Fruit fly (Drosophila melanogaster) whole organism, embryonic: ENCODE measurements around the gene cni.

Source experiments
- Bteb2 ChIP-seq: fragments of 200-800 bp; sonication (Bioruptor generic); optimal IDR thresholded peaks from 2 replicates; lab custom pipeline; 2016; ENCODE audit warnings: missing biosample characterization, missing genetic modification characterization
- CG11247 ChIP-seq: fragments of 200-800 bp; sonication (Bioruptor generic); IDR thresholded peaks from 2 replicates; pipeline ENCODE4 v1.3.6; 2022; ENCODE audit warnings: missing biosample characterization, missing genetic modification characterization
- CG12391 ChIP-seq: fragments of 200-800 bp; sonication (Bioruptor generic); optimal IDR thresholded peaks from 3 replicates; lab custom pipeline; 2018; ENCODE audit warnings: missing biosample characterization, mild to moderate bottlenecking, missing genetic modification characterization, moderate library complexity
- CG13624 ChIP-seq: fragments of 200-800 bp; sonication (Bioruptor generic); optimal IDR thresholded peaks from 2 replicates; lab custom pipeline; 2016; ENCODE audit warnings: missing biosample characterization, missing genetic modification characterization
- CG1647 ChIP-seq: fragments of 200-800 bp; sonication (Bioruptor generic); optimal IDR thresholded peaks from 3 replicates; lab custom pipeline; 2016; ENCODE audit warnings: missing biosample characterization, missing genetic modification characterization
- CG18262 ChIP-seq: fragments of 200-800 bp; optimal IDR thresholded peaks from 3 replicates; lab custom pipeline; 2019; ENCODE audit warnings: missing biosample characterization, mild to moderate bottlenecking, missing genetic modification characterization, moderate library complexity
- CG18476 ChIP-seq: fragments of 200-800 bp; sonication (Bioruptor generic); optimal IDR thresholded peaks from 2 replicates; lab custom pipeline; 2016; ENCODE audit warnings: missing biosample characterization, mild to moderate bottlenecking, missing genetic modification characterization
- CG18599 ChIP-seq: fragments of 200-800 bp; sonication (Bioruptor generic); optimal IDR thresholded peaks from 3 replicates; lab custom pipeline; 2017; ENCODE audit warnings: missing biosample characterization, missing genetic modification characterization, mild to moderate bottlenecking, moderate library complexity, missing genetic modification reagents
- CG30020 ChIP-seq: fragments of 200-800 bp; optimal IDR thresholded peaks from 2 replicates; lab custom pipeline; 2019; ENCODE audit warnings: missing biosample characterization, mild to moderate bottlenecking, missing genetic modification characterization, moderate library complexity
- CG30403 ChIP-seq: fragments of 200-800 bp; sonication (Bioruptor generic); optimal IDR thresholded peaks from 3 replicates; lab custom pipeline; 2016; ENCODE audit warnings: missing biosample characterization, missing genetic modification characterization
- CG31388 ChIP-seq: fragments of 200-800 bp; sonication (Bioruptor generic); optimal IDR thresholded peaks from 2 replicates; lab custom pipeline; 2016; ENCODE audit warnings: missing biosample characterization, missing genetic modification characterization
- CG31441 ChIP-seq: fragments of 200-800 bp; sonication (Bioruptor generic); IDR thresholded peaks from 2 replicates; pipeline ENCODE4 v1.3.6; 2022; ENCODE audit warnings: missing biosample characterization, missing genetic modification characterization
- CG3407 ChIP-seq: fragments of 200-800 bp; sonication (Bioruptor generic); optimal IDR thresholded peaks from 2 replicates; lab custom pipeline; 2018; ENCODE audit warnings: missing biosample characterization, mild to moderate bottlenecking, missing genetic modification characterization
- CG6765 ChIP-seq: fragments of 200-800 bp; sonication (Bioruptor generic); optimal IDR thresholded peaks from 3 replicates; lab custom pipeline; 2017; ENCODE audit warnings: missing biosample characterization, mild to moderate bottlenecking, missing genetic modification characterization
- CG9215 ChIP-seq: fragments of 200-800 bp; sonication (Bioruptor generic); IDR thresholded peaks from 2 replicates; pipeline ENCODE4 v1.3.6; 2022; ENCODE audit warnings: missing biosample characterization, missing genetic modification characterization
- CG9437 ChIP-seq: fragments of 200-800 bp; sonication (Bioruptor generic); optimal IDR thresholded peaks from 2 replicates; lab custom pipeline; 2018; ENCODE audit warnings: missing biosample characterization, mild to moderate bottlenecking, missing genetic modification characterization
- CG9817 ChIP-seq: fragments of 200-800 bp; sonication (Bioruptor generic); optimal IDR thresholded peaks from 2 replicates; lab custom pipeline; 2018; ENCODE audit warnings: missing biosample characterization, mild to moderate bottlenecking, missing genetic modification characterization, moderate library complexity
- CG9876 ChIP-seq: fragments of 200-800 bp; sonication (Bioruptor generic); optimal IDR thresholded peaks from 2 replicates; lab custom pipeline; 2016; ENCODE audit warnings: missing biosample characterization, missing genetic modification characterization
- CoRest ChIP-seq: fragments of 200-800 bp; sonication (Bioruptor generic); optimal IDR thresholded peaks from 3 replicates; lab custom pipeline; 2018; ENCODE audit warnings: missing biosample characterization, mild to moderate bottlenecking, missing genetic modification characterization, moderate library complexity
- E2f2 ChIP-seq: fragments of 200-800 bp; sonication (Bioruptor generic); IDR thresholded peaks from 2 replicates; pipeline ENCODE4 v1.3.6; 2022; ENCODE audit warnings: missing biosample characterization, missing genetic modification characterization
- Gsc ChIP-seq: fragments of 200-800 bp; sonication (Bioruptor generic); IDR thresholded peaks from 2 replicates; pipeline ENCODE4 v1.3.6; 2022; ENCODE audit warnings: missing biosample characterization, missing genetic modification characterization
- Lhr ChIP-seq: fragments of 200-800 bp; sonication (Bioruptor generic); optimal IDR thresholded peaks from 3 replicates; lab custom pipeline; 2017; ENCODE audit warnings: mild to moderate bottlenecking, missing biosample characterization, missing genetic modification reagents, missing genetic modification characterization
- MESR4 ChIP-seq: fragments of 200-800 bp; sonication (Bioruptor generic); optimal IDR thresholded peaks from 2 replicates; lab custom pipeline; 2018; ENCODE audit warnings: missing biosample characterization, mild to moderate bottlenecking, missing genetic modification characterization, moderate library complexity
- Mes4 ChIP-seq: fragments of 200-800 bp; sonication (Bioruptor generic); optimal IDR thresholded peaks from 2 replicates; lab custom pipeline; 2016; ENCODE audit warnings: missing biosample characterization, missing genetic modification characterization
- NK7.1 ChIP-seq: fragments of 200-800 bp; sonication (Bioruptor generic); optimal IDR thresholded peaks from 3 replicates; lab custom pipeline; 2016; ENCODE audit warnings: missing biosample characterization, missing genetic modification characterization
- Opbp ChIP-seq: fragments of 200-800 bp; sonication (Bioruptor generic); IDR thresholded peaks from 3 replicates; pipeline ENCODE4 v1.3.6; 2022; ENCODE audit warnings: missing biosample characterization, missing genetic modification characterization; ENCODE audit not compliant: partially characterized antibody
- Sox102F ChIP-seq: fragments of 200-800 bp; sonication (Bioruptor generic); optimal IDR thresholded peaks from 2 replicates; lab custom pipeline; 2018; ENCODE audit warnings: missing biosample characterization, mild to moderate bottlenecking, missing genetic modification characterization, moderate library complexity
- Ssrp ChIP-seq: fragments of 200-800 bp; sonication (Bioruptor generic); optimal IDR thresholded peaks from 2 replicates; lab custom pipeline; 2018; ENCODE audit warnings: missing biosample characterization, mild to moderate bottlenecking, missing genetic modification characterization, moderate library complexity
- ash1 ChIP-seq: fragments of 200-800 bp; sonication (Bioruptor generic); optimal IDR thresholded peaks from 2 replicates; lab custom pipeline; 2018; ENCODE audit warnings: missing biosample characterization, mild to moderate bottlenecking, missing genetic modification characterization
- chif ChIP-seq, 2 experiments: fragments of 200-800 bp; sonication (Bioruptor generic); optimal IDR thresholded peaks; 3 replicates each; lab custom pipeline; 2016; ENCODE audit warnings: missing biosample characterization in 2 of 2, missing genetic modification characterization in 2 of 2
- corto ChIP-seq: fragments of 200-800 bp; sonication (Bioruptor generic); optimal IDR thresholded peaks from 2 replicates; lab custom pipeline; 2016; ENCODE audit warnings: missing biosample characterization, mild to moderate bottlenecking, missing genetic modification characterization, moderate library complexity
- eve ChIP-seq, 2 experiments: fragments of >200 bp; optimal IDR thresholded peaks; 2 replicates each; lab custom pipeline; 2017; ENCODE audit warnings: missing biosample characterization in 2 of 2, missing genetic modification characterization in 2 of 2
- fd64A ChIP-seq: fragments of 200-800 bp; sonication (Bioruptor generic); optimal IDR thresholded peaks from 3 replicates; lab custom pipeline; 2018; ENCODE audit warnings: missing biosample characterization, mild to moderate bottlenecking, missing genetic modification characterization
- h ChIP-seq: fragments of >200 bp; optimal IDR thresholded peaks from 2 replicates; lab custom pipeline; 2017
- ind ChIP-seq: fragments of 200-800 bp; sonication (Bioruptor generic); optimal IDR thresholded peaks from 3 replicates; lab custom pipeline; 2016; ENCODE audit warnings: missing biosample characterization, missing genetic modification characterization
- mam ChIP-seq: fragments of 200-800 bp; sonication (Bioruptor generic); optimal IDR thresholded peaks from 3 replicates; lab custom pipeline; 2016; ENCODE audit warnings: missing biosample characterization, missing genetic modification characterization
- nmo ChIP-seq: fragments of 200-800 bp; sonication (Bioruptor generic); optimal IDR thresholded peaks from 2 replicates; lab custom pipeline; 2018; ENCODE audit warnings: missing biosample characterization, mild to moderate bottlenecking, missing genetic modification characterization, moderate library complexity
- peb ChIP-seq: fragments of 200-800 bp; sonication (Bioruptor generic); IDR thresholded peaks from 2 replicates; pipeline ENCODE4 v1.3.6; 2022; ENCODE audit warnings: missing biosample characterization, missing genetic modification characterization
- pfk ChIP-seq: fragments of 200-800 bp; sonication (Bioruptor generic); optimal IDR thresholded peaks from 2 replicates; lab custom pipeline; 2018; ENCODE audit warnings: missing biosample characterization, mild to moderate bottlenecking, missing genetic modification characterization, moderate library complexity
- sens ChIP-seq: fragments of 200-800 bp; sonication (Bioruptor generic); peaks from one replicate; lab custom pipeline; 2016; ENCODE audit warnings: missing biosample characterization, missing genetic modification characterization
- shn ChIP-seq: fragments of 200-800 bp; sonication (Bioruptor generic); optimal IDR thresholded peaks from 3 replicates; lab custom pipeline; 2016; ENCODE audit warnings: missing biosample characterization, missing genetic modification characterization
- sisA ChIP-seq: fragments of 200-800 bp; sonication (Bioruptor generic); IDR thresholded peaks from 2 replicates; pipeline ENCODE4 v1.3.6; 2022; ENCODE audit warnings: missing biosample characterization, missing genetic modification characterization
- so ChIP-seq: fragments of 200-800 bp; sonication (Bioruptor generic); IDR thresholded peaks from 3 replicates; pipeline ENCODE4 v1.3.6; 2022; ENCODE audit warnings: missing biosample characterization, missing genetic modification characterization
- trh ChIP-seq: fragments of 200-800 bp; sonication (Bioruptor generic); optimal IDR thresholded peaks from 2 replicates; lab custom pipeline; 2016; ENCODE audit warnings: missing biosample characterization, missing genetic modification characterization
- twi ChIP-seq: fragments of 200-800 bp; optimal IDR thresholded peaks from 2 replicates; lab custom pipeline; 2019; ENCODE audit warnings: missing biosample characterization, mild to moderate bottlenecking, missing genetic modification characterization, moderate library complexity
- tx ChIP-seq: fragments of 200-800 bp; sonication (Bioruptor generic); optimal IDR thresholded peaks from 2 replicates; lab custom pipeline; 2016; ENCODE audit warnings: missing biosample characterization, missing genetic modification characterization
- usp ChIP-seq: fragments of >200 bp; optimal IDR thresholded peaks from 2 replicates; lab custom pipeline; 2017; ENCODE audit warnings: missing biosample characterization, missing genetic modification characterization
- vfl ChIP-seq: fragments of 200-800 bp; sonication (Bioruptor generic); optimal IDR thresholded peaks from 2 replicates; lab custom pipeline; 2016; ENCODE audit warnings: missing biosample characterization, missing genetic modification characterization
- wek ChIP-seq: fragments of 200-800 bp; sonication (Bioruptor generic); optimal IDR thresholded peaks from 3 replicates; lab custom pipeline; 2018; ENCODE audit warnings: missing biosample characterization, mild to moderate bottlenecking, missing genetic modification characterization, moderate library complexity
- zen ChIP-seq: fragments of 200-800 bp; sonication (Bioruptor generic); optimal IDR thresholded peaks from 3 replicates; lab custom pipeline; 2018; ENCODE audit warnings: missing biosample characterization, mild to moderate bottlenecking, missing genetic modification characterization, moderate library complexity
- zfh1 ChIP-seq: fragments of 200-800 bp; sonication (Bioruptor generic); IDR thresholded peaks from 3 replicates; pipeline ENCODE4 v1.3.6; 2022; ENCODE audit warnings: missing biosample characterization, missing genetic modification characterization
- zfh2 ChIP-seq: fragments of 200-800 bp; sonication (Bioruptor generic); optimal IDR thresholded peaks from 2 replicates; lab custom pipeline; 2016; ENCODE audit warnings: missing biosample characterization, missing genetic modification characterization

cni gene

DNA sequence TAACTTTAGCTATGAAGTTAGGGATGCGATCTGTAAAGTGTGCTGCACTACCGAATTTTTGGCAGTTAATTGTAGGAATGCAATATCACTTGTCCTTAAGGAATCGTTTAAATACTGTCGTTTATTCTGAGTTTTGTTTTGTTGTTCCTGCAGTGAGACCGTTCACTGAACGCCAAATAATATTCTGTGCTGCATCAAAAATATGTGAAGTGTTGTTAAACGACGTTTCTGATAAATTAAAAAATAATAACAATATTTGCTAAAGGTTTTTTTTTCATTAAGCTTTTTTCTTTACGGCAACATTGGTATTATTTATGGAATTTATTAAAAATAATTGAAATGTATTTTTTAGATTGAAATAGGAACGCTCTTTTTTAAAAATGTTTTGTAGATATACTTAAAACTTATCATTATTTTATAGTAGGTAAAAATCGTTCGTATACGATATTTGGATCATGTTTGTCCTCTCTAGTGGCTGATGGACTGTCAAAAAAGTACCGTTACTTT is 7.7 kb downstream of the cni start, which contains the start of gene GMF (continued):
- TF ChIP-seq CG9215 (GFP tag; lab: Robert Waterston, UW) = no peak
- TF ChIP-seq ind (GFP tag; lab: Kevin White, UChicago) = peak; percentile 8
- TF ChIP-seq CG6765 (GFP tag; lab: Kevin White, UChicago) = no peak
- peak; percentile 60 for TF ChIP-seq CG18262 (tag; lab: Kevin White, UChicago)
- no peak for TF ChIP-seq corto
- no peak for TF ChIP-seq zfh1 (GFP tag; lab: Robert Waterston, UW)
- no peak for TF ChIP-seq CG1647 (GFP tag; lab: Kevin White, UChicago)
- peak; percentile 75 for TF ChIP-seq nmo (GFP tag; lab: Kevin White, UChicago)
- no peak for TF ChIP-seq eve (GFP tag; optimal IDR thresholded peaks at IDR 0.05; lab: Kevin White, UChicago)
- TF ChIP-seq wek (GFP tag; lab: Kevin White, UChicago) = no peak
- peak; percentile 6 for TF ChIP-seq twi
- TF ChIP-seq Mes4 = no peak
- no peak for TF ChIP-seq shn (GFP tag; lab: Kevin White, UChicago)
- no peak for TF ChIP-seq pfk (GFP tag; lab: Kevin White, UChicago)
- TF ChIP-seq CG30403 (GFP tag; lab: Kevin White, UChicago) = peak; percentile 49
- TF ChIP-seq sisA (GFP tag; lab: Robert Waterston, UW) = no peak
- TF ChIP-seq CG9817 (tag; lab: Kevin White, UChicago) = peak; percentile 35
- no peak for TF ChIP-seq Gsc (GFP tag; lab: Robert Waterston, UW)
- TF ChIP-seq Lhr = peak; percentile 53
- peak; percentile 78 for TF ChIP-seq CG12391 (tag; lab: Kevin White, UChicago)
- TF ChIP-seq zen (tag; lab: Kevin White, UChicago) = peak; percentile 62
- no peak for TF ChIP-seq Sox102F (GFP tag; lab: Kevin White, UChicago)
- peak; percentile 38; the same call in 1 of the 2 replicates for TF ChIP-seq E2f2 (GFP tag; lab: Robert Waterston, UW)
- TF ChIP-seq CG31388 (GFP tag; lab: Kevin White, UChicago) = no peak
- no peak for TF ChIP-seq peb (GFP tag; lab: Robert Waterston, UW)
- peak; percentile 70 for TF ChIP-seq MESR4
- no peak for TF ChIP-seq NK7.1
- TF ChIP-seq so (GFP tag; lab: Robert Waterston, UW) = no peak
- TF ChIP-seq CG9437 (GFP tag; lab: Kevin White, UChicago) = no peak
- TF ChIP-seq h (lab: Kevin White, UChicago) = no peak
- TF ChIP-seq Ssrp (tag; lab: Kevin White, UChicago) = peak; percentile 41
- no peak for TF ChIP-seq chif (GFP tag; optimal IDR thresholded peaks at IDR 0.05; lab: Kevin White, UChicago)
- peak; percentile 82 for TF ChIP-seq sens
- no peak for TF ChIP-seq trh
- TF ChIP-seq CG30020 (tag; lab: Kevin White, UChicago) = peak; percentile 39
- TF ChIP-seq mam (GFP tag; lab: Kevin White, UChicago) = no peak
- TF ChIP-seq zfh2 (GFP tag; lab: Kevin White, UChicago) = peak; percentile 23
- TF ChIP-seq CG11247 (GFP tag; lab: Robert Waterston, UW) = no peak
- peak; percentile 72 for TF ChIP-seq CoRest (tag; lab: Kevin White, UChicago)
- TF ChIP-seq tx (GFP tag; lab: Kevin White, UChicago) = no peak
- TF ChIP-seq CG31441 (GFP tag; lab: Robert Waterston, UW) = no peak; the same call in none of the 2 replicates
- TF ChIP-seq vfl = no peak
- TF ChIP-seq Opbp (GFP tag; lab: Robert Waterston, UW) = no peak
- no peak for TF ChIP-seq CG13624 (GFP tag; lab: Kevin White, UChicago)
- no peak for TF ChIP-seq CG3407 (GFP tag; lab: Kevin White, UChicago)
- TF ChIP-seq CG18599 (GFP tag; lab: Kevin White, UChicago) = no peak
- no peak for TF ChIP-seq ash1
- peak; percentile 29 for TF ChIP-seq CG18476
- TF ChIP-seq CG9876 (GFP tag; lab: Kevin White, UChicago) = no peak
- TF ChIP-seq usp (GFP tag; lab: Kevin White, UChicago) = no peak
- no peak for TF ChIP-seq fd64A (GFP tag; lab: Kevin White, UChicago)
- peak; percentile 6 for TF ChIP-seq Bteb2 (GFP tag; lab: Kevin White, UChicago)
